Worm (Caenorhabditis elegans) whole organism, late embryonic: ENCODE data around the gene fut-4.

Source experiments
- ceh-34 ChIP-seq: sonication (generic microtip); optimal IDR thresholded peaks from 2 replicates; lab custom pipeline; 2016; ENCODE audit warnings: mild to moderate bottlenecking, missing genetic modification characterization, missing compliant biosample characterization
- elt-2 ChIP-seq: sonication (generic microtip); optimal IDR thresholded peaks from 2 replicates; lab custom pipeline; 2016; ENCODE audit warnings: missing genetic modification reagents, missing genetic modification characterization, missing compliant biosample characterization
- madf-2 ChIP-seq: sonication (generic microtip); optimal IDR thresholded peaks from 2 replicates; lab custom pipeline; 2017; ENCODE audit warnings: missing genetic modification characterization, missing compliant biosample characterization
- pag-3 ChIP-seq: sonication (generic microtip); optimal IDR thresholded peaks from 2 replicates; lab custom pipeline; 2016; ENCODE audit warnings: missing compliant biosample characterization, missing genetic modification characterization, borderline replicate concordance
- pha-4 ChIP-seq: fragments of 150-350 bp; optimal IDR thresholded peaks from 2 replicates; lab custom pipeline; 2018; ENCODE audit warnings: missing biosample characterization, missing genetic modification reagents, missing genetic modification characterization
- pqm-1 ChIP-seq: sonication (generic microtip); optimal IDR thresholded peaks from 2 replicates; lab custom pipeline; 2016; ENCODE audit warnings: missing genetic modification characterization, missing compliant biosample characterization

DNA sequence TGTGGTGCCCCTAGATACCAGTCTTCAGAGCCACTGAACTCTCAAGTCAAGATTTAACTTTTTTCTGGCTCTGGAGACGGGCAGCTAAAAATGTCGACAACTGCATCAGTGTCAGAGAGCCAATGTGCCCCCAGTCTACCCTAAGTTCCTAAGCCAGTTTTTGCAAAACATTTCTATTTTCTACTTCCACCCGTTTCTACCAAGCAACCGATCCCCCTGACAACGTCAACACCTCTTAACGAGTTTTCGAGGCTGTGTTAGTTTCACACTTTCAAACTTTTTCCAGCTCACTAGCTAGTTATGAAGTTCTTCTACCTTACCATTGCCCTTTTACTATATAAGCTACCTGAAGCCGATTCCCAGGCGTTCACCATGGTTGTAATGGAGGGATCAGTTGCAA is 41.9 kb upstream of the fut-4 start, which contains the start of gene Y110A2AL.5:
- TF ChIP-seq pag-3 (tag; lab: Kevin White, UChicago) (no peak), pha-4 (tag; lab: Kevin White, UChicago) (no peak), madf-2 (tag; lab: Kevin White, UChicago) (no peak), elt-2 (tag; lab: Kevin White, UChicago) (no peak), ceh-34 (tag; lab: Kevin White, UChicago) (no peak), pqm-1 (tag; lab: Kevin White, UChicago) (no peak)
